Fruit fly (Drosophila melanogaster): Measurements from ENCODE around the gene NimB2.

NimB2 gene

dm6 chr2L:14011591-14012303, 44.9 kb upstream of the NimB2 start:
- TF ChIP-seq Scr (GFP tag; IDR thresholded peaks at IDR 0.05; ENCODE audit: partially characterized antibody) = peak; percentile 31; the same call in 1 of the 2 replicates
- peak; percentile 51 for TF ChIP-seq lilli (GFP tag; optimal IDR thresholded peaks at IDR 0.05)
- no peak for TF ChIP-seq CG4282 (GFP tag; optimal IDR thresholded peaks at IDR 0.05)
- no peak for TF ChIP-seq tll (GFP tag; optimal IDR thresholded peaks at IDR 0.05)
- no peak for TF ChIP-seq prd (optimal IDR thresholded peaks at IDR 0.05)
- TF ChIP-seq prd (GFP tag; IDR thresholded peaks at IDR 0.05) = peak; percentile 43; the same call in 1 of the 3 replicates
- peak; percentile 41 for TF ChIP-seq Blimp-1 (GFP tag; optimal IDR thresholded peaks at IDR 0.05)
- TF ChIP-seq Ada2b (GFP tag; IDR thresholded peaks at IDR 0.05) = peak; percentile 58
- peak; percentile 37 for TF ChIP-seq CG2120 (GFP tag; optimal IDR thresholded peaks at IDR 0.05)
- no peak for TF ChIP-seq CG1602 (GFP tag; optimal IDR thresholded peaks at IDR 0.05)
- peak; percentile 10 for TF ChIP-seq Max (GFP tag; optimal IDR thresholded peaks at IDR 0.05)
- TF ChIP-seq MESR4 (GFP tag; optimal IDR thresholded peaks at IDR 0.05) = no peak
- TF ChIP-seq tup (GFP tag; optimal IDR thresholded peaks at IDR 0.05) = no peak
- no peak for TF ChIP-seq CG11093 (GFP tag; IDR thresholded peaks at IDR 0.05)
- peak; percentile 59 for TF ChIP-seq CG15269 (tag; optimal IDR thresholded peaks at IDR 0.05)
- no peak for TF ChIP-seq ewg (GFP tag; optimal IDR thresholded peaks at IDR 0.05)
- TF ChIP-seq tx (GFP tag; optimal IDR thresholded peaks at IDR 0.05) = no peak
- TF ChIP-seq HLH4C (GFP tag; IDR thresholded peaks at IDR 0.05; ENCODE audit: partially characterized antibody) = no peak
- TF ChIP-seq Med (GFP tag) = peak; percentile 88
- peak; percentile 45 for TF ChIP-seq CG3281 (GFP tag; optimal IDR thresholded peaks at IDR 0.05)
- peak; percentile 39 for TF ChIP-seq Hmr (GFP tag; optimal IDR thresholded peaks at IDR 0.05)
- no peak for TF ChIP-seq ERR (GFP tag; optimal IDR thresholded peaks at IDR 0.05)
- TF ChIP-seq E2f1 (GFP tag; IDR thresholded peaks at IDR 0.05) = peak; percentile 38; the same call in 1 of the 2 replicates
- 0 out of 2 replicates have a peak, but pooled peaks have one; percentile 22 for TF ChIP-seq Awh (GFP tag; IDR thresholded peaks at IDR 0.05)
- TF ChIP-seq CG4854 (GFP tag; optimal IDR thresholded peaks at IDR 0.05) = peak; percentile 35
- no peak for TF ChIP-seq GATAe (GFP tag; conservative IDR thresholded peaks at IDR 0.05)
- TF ChIP-seq Sox102F (GFP tag; optimal IDR thresholded peaks at IDR 0.05) = peak; percentile 17
- TF ChIP-seq wek (GFP tag; optimal IDR thresholded peaks at IDR 0.05) = no peak
- TF ChIP-seq E2f2 (GFP tag; IDR thresholded peaks at IDR 0.05) = peak; percentile 39; the same call in 1 of the 2 replicates
- TF ChIP-seq CG2678 (tag; optimal IDR thresholded peaks at IDR 0.05) = peak; percentile 61
- TF ChIP-seq Jarid2 (GFP tag; optimal IDR thresholded peaks at IDR 0.05) = no peak
- no peak for TF ChIP-seq Side (GFP tag; optimal IDR thresholded peaks at IDR 0.05)
- TF ChIP-seq CG16813 (GFP tag; IDR thresholded peaks at IDR 0.05; ENCODE audit: partially characterized antibody) = no peak
- no peak for TF ChIP-seq Sry-β (GFP tag; optimal IDR thresholded peaks at IDR 0.05)
- TF ChIP-seq Oli (tag; optimal IDR thresholded peaks at IDR 0.05) = peak; percentile 15
- no peak for TF ChIP-seq twi (tag; optimal IDR thresholded peaks at IDR 0.05)
- TF ChIP-seq al (GFP tag; IDR thresholded peaks at IDR 0.05) = peak; percentile 39; the same call in 1 of the 2 replicates
- TF ChIP-seq Bgb (GFP tag; IDR thresholded peaks at IDR 0.05; ENCODE audit: partially characterized antibody) = peak; percentile 67; the same call in 1 of the 2 replicates
- TF ChIP-seq crp (GFP tag; optimal IDR thresholded peaks at IDR 0.05) = no peak
- TF ChIP-seq en (GFP tag; optimal IDR thresholded peaks at IDR 0.05) = no peak
- TF ChIP-seq Sox100B (GFP tag; optimal IDR thresholded peaks at IDR 0.05) = peak; percentile 34
- 0 out of 2 replicates have a peak, but pooled peaks have one; percentile 35 for TF ChIP-seq NFAT (GFP tag; IDR thresholded peaks at IDR 0.05)
- TF ChIP-seq CG5180 (GFP tag; optimal IDR thresholded peaks at IDR 0.05) = peak; percentile 1
- no peak for TF ChIP-seq CG7271 (tag; optimal IDR thresholded peaks at IDR 0.05)
- TF ChIP-seq exex (tag; optimal IDR thresholded peaks at IDR 0.05) = no peak
- TF ChIP-seq YL-1 (GFP tag; optimal IDR thresholded peaks at IDR 0.05) = no peak
- no peak for TF ChIP-seq CG10209 (GFP tag; optimal IDR thresholded peaks at IDR 0.05)
- no peak for TF ChIP-seq slp2 (GFP tag; optimal IDR thresholded peaks at IDR 0.05)
